Fruit fly (Drosophila melanogaster) whole organism, embryonic: ENCODE results near the gene Rab9.
A peak's percentile ranks its signal among the peaks of the same experiment; 100 is the strongest.

ENCODE experiments used
- CG10979 ChIP-seq: fragments of 200-800 bp; sonication (Bioruptor generic); optimal IDR thresholded peaks from 2 replicates; lab custom pipeline; 2018; ENCODE audit warnings: missing biosample characterization, mild to moderate bottlenecking, missing genetic modification characterization, moderate library complexity
- CG11093 ChIP-seq: fragments of 200-800 bp; sonication (Bioruptor generic); IDR thresholded peaks from 3 replicates; pipeline ENCODE4 v1.3.6; 2022; ENCODE audit warnings: missing biosample characterization, missing genetic modification characterization
- CG11504 ChIP-seq: fragments of 200-800 bp; sonication (Bioruptor generic); optimal IDR thresholded peaks from 3 replicates; lab custom pipeline; 2019; ENCODE audit warnings: missing biosample characterization, mild to moderate bottlenecking, missing genetic modification characterization, moderate library complexity
- CG12236 ChIP-seq: fragments of 200-800 bp; sonication (Bioruptor generic); optimal IDR thresholded peaks from 2 replicates; lab custom pipeline; 2016; ENCODE audit warnings: missing biosample characterization, missing genetic modification characterization
- CG12299 ChIP-seq: fragments of 200-800 bp; sonication (Bioruptor generic); optimal IDR thresholded peaks from 2 replicates; lab custom pipeline; 2018; ENCODE audit warnings: missing biosample characterization, mild to moderate bottlenecking, missing genetic modification characterization
- CG15011 ChIP-seq: fragments of 200-800 bp; sonication (Bioruptor generic); optimal IDR thresholded peaks from 3 replicates; lab custom pipeline; 2018; ENCODE audit warnings: missing biosample characterization, mild to moderate bottlenecking, missing genetic modification characterization
- CG17612 ChIP-seq: fragments of 200-800 bp; sonication (Bioruptor generic); IDR thresholded peaks from 2 replicates; pipeline ENCODE4 v1.3.6; 2022; ENCODE audit warnings: missing biosample characterization, missing genetic modification characterization
- CG17802 ChIP-seq: fragments of 200-800 bp; sonication (Bioruptor generic); optimal IDR thresholded peaks from 2 replicates; lab custom pipeline; 2018; ENCODE audit warnings: missing biosample characterization, mild to moderate bottlenecking, missing genetic modification characterization, moderate library complexity
- CG18011 ChIP-seq: fragments of 200-800 bp; sonication (Bioruptor generic); optimal IDR thresholded peaks from 2 replicates; lab custom pipeline; 2017; ENCODE audit warnings: missing biosample characterization, missing genetic modification characterization, mild to moderate bottlenecking, moderate library complexity, missing genotype
- CG2678 ChIP-seq: fragments of 200-800 bp; sonication (Bioruptor generic); optimal IDR thresholded peaks from 3 replicates; lab custom pipeline; 2019; ENCODE audit warnings: missing biosample characterization, mild to moderate bottlenecking, missing genetic modification characterization, moderate library complexity
- CG3065 ChIP-seq: fragments of 200-800 bp; sonication (Bioruptor generic); optimal IDR thresholded peaks from 2 replicates; lab custom pipeline; 2016; ENCODE audit warnings: missing biosample characterization, missing genetic modification characterization
- CG32767 ChIP-seq: fragments of 200-800 bp; sonication (Bioruptor generic); IDR thresholded peaks from 2 replicates; pipeline ENCODE4 v1.3.6; 2022; ENCODE audit warnings: missing biosample characterization, missing genetic modification characterization
- CG32772 ChIP-seq: fragments of 200-800 bp; sonication (Bioruptor generic); IDR thresholded peaks from 2 replicates; pipeline ENCODE4 v1.3.6; 2022; ENCODE audit warnings: missing biosample characterization, missing genetic modification characterization
- CG4820 ChIP-seq: fragments of 200-800 bp; sonication (Bioruptor generic); optimal IDR thresholded peaks from 3 replicates; lab custom pipeline; 2016; ENCODE audit warnings: missing biosample characterization, missing genetic modification characterization
- CG6791 ChIP-seq: fragments of 200-800 bp; sonication (Bioruptor generic); IDR thresholded peaks from 3 replicates; pipeline ENCODE4 v1.3.6; 2022; ENCODE audit warnings: missing biosample characterization, missing genetic modification characterization; ENCODE audit not compliant: partially characterized antibody
- CG7987 ChIP-seq: fragments of 200-800 bp; sonication (Bioruptor generic); optimal IDR thresholded peaks from 2 replicates; lab custom pipeline; 2018; ENCODE audit warnings: missing biosample characterization, mild to moderate bottlenecking, missing genetic modification characterization, moderate library complexity
- CG9876 ChIP-seq: fragments of 200-800 bp; sonication (Bioruptor generic); optimal IDR thresholded peaks from 2 replicates; lab custom pipeline; 2016; ENCODE audit warnings: missing biosample characterization, missing genetic modification characterization
- Dbx ChIP-seq: fragments of 200-800 bp; sonication (Bioruptor generic); IDR thresholded peaks from 3 replicates; pipeline ENCODE4 v1.3.6; 2022; ENCODE audit warnings: missing biosample characterization, missing genetic modification characterization
- Dp ChIP-seq: fragments of 200-800 bp; sonication (Bioruptor generic); optimal IDR thresholded peaks from 2 replicates; lab custom pipeline; 2018; ENCODE audit warnings: missing biosample characterization, mild to moderate bottlenecking, missing genetic modification characterization, moderate library complexity
- ERR ChIP-seq: fragments of 200-800 bp; sonication (Bioruptor generic); optimal IDR thresholded peaks from 2 replicates; lab custom pipeline; 2016; ENCODE audit warnings: missing biosample characterization, missing genetic modification characterization
- Fer1 ChIP-seq: fragments of 200-800 bp; sonication (Bioruptor generic); optimal IDR thresholded peaks from 2 replicates; lab custom pipeline; 2017; ENCODE audit warnings: missing biosample characterization, mild to moderate bottlenecking, missing genetic modification characterization
- Fer2 ChIP-seq: fragments of 200-800 bp; sonication (Bioruptor generic); optimal IDR thresholded peaks from 2 replicates; lab custom pipeline; 2018; ENCODE audit warnings: missing biosample characterization, mild to moderate bottlenecking, missing genetic modification characterization, moderate library complexity
- Gsc ChIP-seq: fragments of 200-800 bp; sonication (Bioruptor generic); IDR thresholded peaks from 2 replicates; pipeline ENCODE4 v1.3.6; 2022; ENCODE audit warnings: missing biosample characterization, missing genetic modification characterization
- HHEX ChIP-seq: fragments of 200-800 bp; sonication (Bioruptor generic); optimal IDR thresholded peaks from 3 replicates; lab custom pipeline; 2017; ENCODE audit warnings: missing biosample characterization, mild to moderate bottlenecking, missing genetic modification characterization, missing genetic modification reagents
- Med ChIP-seq: fragments of 200-800 bp; sonication (Bioruptor generic); peaks from one replicate; lab custom pipeline; 2016; ENCODE audit warnings: missing biosample characterization, missing genetic modification characterization, mild to moderate bottlenecking, inconsistent platforms, moderate library complexity
- Nf-YB ChIP-seq: fragments of 200-800 bp; sonication (Bioruptor generic); optimal IDR thresholded peaks from 3 replicates; lab custom pipeline; 2019; ENCODE audit warnings: missing biosample characterization, mild to moderate bottlenecking, missing genetic modification characterization, moderate library complexity
- Pdp1 ChIP-seq, 2 experiments: fragments of 200-800 bp; sonication (Bioruptor generic); optimal IDR thresholded peaks; 3 replicates each; lab custom pipeline; 2016; ENCODE audit warnings: missing biosample characterization in 2 of 2, missing genetic modification characterization in 2 of 2, mild to moderate bottlenecking in 1 of 2, moderate library complexity in 1 of 2
- Ptx1 ChIP-seq: fragments of 200-800 bp; sonication (Bioruptor generic); IDR thresholded peaks from 2 replicates; pipeline ENCODE4 v1.3.6; 2022; ENCODE audit warnings: missing biosample characterization, missing genetic modification characterization
- Sin3A ChIP-seq: fragments of >200 bp; optimal IDR thresholded peaks from 2 replicates; lab custom pipeline; 2018
- Sox102F ChIP-seq: fragments of 200-800 bp; sonication (Bioruptor generic); optimal IDR thresholded peaks from 2 replicates; lab custom pipeline; 2018; ENCODE audit warnings: missing biosample characterization, mild to moderate bottlenecking, missing genetic modification characterization, moderate library complexity
- Taf1 ChIP-seq: fragments of 200-800 bp; sonication (Bioruptor generic); IDR thresholded peaks from 2 replicates; pipeline ENCODE4 v1.3.6; 2022; ENCODE audit warnings: missing biosample characterization, missing genetic modification characterization
- caup ChIP-seq: fragments of 200-800 bp; sonication (Bioruptor generic); optimal IDR thresholded peaks from 3 replicates; lab custom pipeline; 2017; ENCODE audit warnings: missing biosample characterization, mild to moderate bottlenecking, missing genetic modification characterization, moderate library complexity; ENCODE audit not compliant: severe bottlenecking
- chinmo ChIP-seq: fragments of 200-800 bp; sonication (Bioruptor generic); IDR thresholded peaks from 4 replicates; pipeline ENCODE4 v1.3.6; 2022; ENCODE audit warnings: missing biosample characterization, missing genetic modification characterization; ENCODE audit not compliant: partially characterized antibody
- crc ChIP-seq: fragments of 200-800 bp; sonication (Bioruptor generic); optimal IDR thresholded peaks from 2 replicates; lab custom pipeline; 2016; ENCODE audit warnings: missing biosample characterization, missing genetic modification characterization
- da ChIP-seq: fragments of 200-800 bp; sonication (Bioruptor generic); optimal IDR thresholded peaks from 2 replicates; lab custom pipeline; 2016; ENCODE audit warnings: missing biosample characterization, missing genetic modification characterization
- eyg ChIP-seq: fragments of 200-800 bp; sonication (Bioruptor generic); optimal IDR thresholded peaks from 3 replicates; lab custom pipeline; 2016; ENCODE audit warnings: missing biosample characterization, missing genetic modification characterization
- hb ChIP-seq: fragments of 200-800 bp; sonication (Bioruptor generic); IDR thresholded peaks from 3 replicates; pipeline ENCODE4 v1.3.6; 2022; ENCODE audit warnings: missing biosample characterization, missing genetic modification characterization; ENCODE audit not compliant: partially characterized antibody
- insv ChIP-seq, 2 experiments: fragments of 200-800 bp; sonication (Bioruptor generic); optimal IDR thresholded peaks; 3 replicates each; lab custom pipeline; 2016 to 2018; ENCODE audit warnings: missing biosample characterization in 2 of 2, missing genetic modification characterization in 2 of 2
- mirr ChIP-seq: fragments of 200-800 bp; sonication (Bioruptor generic); optimal IDR thresholded peaks from 3 replicates; lab custom pipeline; 2018; ENCODE audit warnings: missing biosample characterization, mild to moderate bottlenecking, missing genetic modification characterization
- nmo ChIP-seq: fragments of 200-800 bp; sonication (Bioruptor generic); optimal IDR thresholded peaks from 2 replicates; lab custom pipeline; 2018; ENCODE audit warnings: missing biosample characterization, mild to moderate bottlenecking, missing genetic modification characterization, moderate library complexity
- onecut ChIP-seq: fragments of 200-800 bp; sonication (Bioruptor generic); IDR thresholded peaks from 2 replicates; pipeline ENCODE4 v1.3.6; 2022; ENCODE audit warnings: missing biosample characterization, missing genetic modification characterization
- pfk ChIP-seq: fragments of 200-800 bp; sonication (Bioruptor generic); optimal IDR thresholded peaks from 2 replicates; lab custom pipeline; 2018; ENCODE audit warnings: missing biosample characterization, mild to moderate bottlenecking, missing genetic modification characterization, moderate library complexity
- pum ChIP-seq: fragments of 200-800 bp; sonication (Bioruptor generic); optimal IDR thresholded peaks from 2 replicates; lab custom pipeline; 2016; ENCODE audit warnings: missing biosample characterization, missing genetic modification characterization
- row ChIP-seq: fragments of 200-800 bp; sonication (Bioruptor generic); IDR thresholded peaks from 3 replicates; pipeline ENCODE4 v1.3.6; 2022; ENCODE audit warnings: missing biosample characterization, missing genetic modification characterization
- scrt ChIP-seq: fragments of 200-800 bp; sonication (Bioruptor generic); optimal IDR thresholded peaks from 2 replicates; lab custom pipeline; 2018; ENCODE audit warnings: missing biosample characterization, mild to moderate bottlenecking, missing genetic modification characterization, moderate library complexity
- slou ChIP-seq: fragments of 200-800 bp; sonication (Bioruptor generic); optimal IDR thresholded peaks from 3 replicates; lab custom pipeline; 2016; ENCODE audit warnings: missing biosample characterization, missing genetic modification characterization
- sr ChIP-seq: fragments of 200-800 bp; sonication (Bioruptor generic); IDR thresholded peaks from 3 replicates; pipeline ENCODE4 v1.3.6; 2022; ENCODE audit warnings: missing biosample characterization, missing genetic modification characterization
- tll ChIP-seq, 2 experiments: fragments of 200-800 bp in 1 of 2; fragments of >200 bp in 1 of 2; sonication (Bioruptor generic) in 1 of 2; optimal IDR thresholded peaks; 2 replicates each; lab custom pipeline; 2017 to 2019; ENCODE audit warnings: missing biosample characterization in 2 of 2, missing genetic modification characterization in 2 of 2, mild to moderate bottlenecking in 1 of 2, moderate library complexity in 1 of 2
- toy ChIP-seq: fragments of 200-800 bp; sonication (Bioruptor generic); IDR thresholded peaks from 2 replicates; pipeline ENCODE4 v1.3.6; 2022; ENCODE audit warnings: missing biosample characterization, missing genetic modification characterization

Gene Rab9

DNA sequence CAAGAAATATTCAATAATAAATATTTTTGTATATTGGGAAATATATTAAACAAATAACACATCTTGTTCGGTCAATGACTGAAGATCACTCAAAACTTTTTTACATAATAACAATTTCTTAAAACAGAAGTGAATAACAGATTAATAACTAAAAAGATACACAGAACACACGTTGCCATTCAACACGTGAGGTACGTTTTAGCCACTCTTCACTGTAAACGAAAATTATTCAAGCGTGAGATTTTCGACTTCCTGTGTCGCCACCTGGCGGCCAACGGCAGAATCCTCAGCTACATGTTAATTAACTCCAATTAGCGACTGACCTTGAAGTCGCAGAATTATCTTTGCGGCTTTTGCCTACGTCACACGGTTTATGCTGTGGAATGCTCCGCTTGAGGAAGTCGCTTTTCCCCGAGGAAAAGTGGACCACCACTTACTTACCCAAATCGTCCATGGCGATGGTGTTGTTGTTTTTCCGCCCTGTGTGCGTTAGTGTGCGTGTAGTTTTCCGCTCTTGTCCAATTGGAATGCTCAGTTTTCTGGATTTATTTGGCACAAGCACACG is 6.5 kb upstream of the Rab9 start (continued):
- TF ChIP-seq sr (GFP tag; lab: Robert Waterston, UW) (no peak), Nf-YB (GFP tag; lab: Kevin White, UChicago) (no peak), HHEX (peak; percentile 76), caup (GFP tag; lab: Kevin White, UChicago) (peak; percentile 50), CG12299 (tag; lab: Kevin White, UChicago) (no peak), Gsc (GFP tag; lab: Robert Waterston, UW) (no peak), CG17612 (GFP tag; lab: Robert Waterston, UW) (0 out of 2 replicates have a peak, but pooled peaks have one; percentile 4), Dp (GFP tag; lab: Kevin White, UChicago) (no peak), Fer2 (tag; lab: Kevin White, UChicago) (peak; percentile 32), hb (GFP tag; lab: Robert Waterston, UW) (no peak), CG7987 (GFP tag; lab: Kevin White, UChicago) (no peak), CG4820 (GFP tag; lab: Kevin White, UChicago) (peak; percentile 40), CG12236 (no peak), chinmo (GFP tag; lab: Robert Waterston, UW) (no peak), slou (peak; percentile 44), onecut (GFP tag; lab: Robert Waterston, UW) (peak; percentile 71), CG32772 (GFP tag; lab: Robert Waterston, UW) (peak; percentile 50), Dbx (GFP tag; lab: Robert Waterston, UW) (peak; percentile 43; the same call in 2 of the 3 replicates), Sox102F (GFP tag; lab: Kevin White, UChicago) (peak; percentile 76), Sin3A (lab: Kevin White, UChicago) (no peak), CG15011 (peak; percentile 49), CG2678 (peak; percentile 84), CG6791 (GFP tag; lab: Robert Waterston, UW) (peak; percentile 19; the same call in 1 of the 3 replicates), pum (peak; percentile 58), CG18011 (GFP tag; lab: Kevin White, UChicago) (peak; percentile 32), Pdp1 (GFP tag; optimal IDR thresholded peaks at IDR 0.05; lab: Kevin White, UChicago) (peak; percentile 57 to 61), mirr (peak; percentile 70), insv (GFP tag; optimal IDR thresholded peaks at IDR 0.05; lab: Kevin White, UChicago) (peak; percentile 87 to 93), Taf1 (peak; percentile 55), CG17802 (tag; lab: Kevin White, UChicago) (peak; percentile 36), crc (GFP tag; lab: Kevin White, UChicago) (peak; percentile 19), eyg (GFP tag; lab: Kevin White, UChicago) (no peak), CG11093 (0 out of 3 replicates have a peak, but pooled peaks have one; percentile 27), Ptx1 (GFP tag; lab: Robert Waterston, UW) (peak; percentile 76), CG3065 (GFP tag; lab: Kevin White, UChicago) (no peak), toy (GFP tag; lab: Robert Waterston, UW) (peak; percentile 71), CG11504 (peak; percentile 82), Fer1 (GFP tag; lab: Kevin White, UChicago) (peak; percentile 55), scrt (GFP tag; lab: Kevin White, UChicago) (peak; percentile 53), pfk (GFP tag; lab: Kevin White, UChicago) (no peak), tll (GFP tag; optimal IDR thresholded peaks at IDR 0.05; lab: Kevin White, UChicago) (peak; percentile 19 to 91), ERR (GFP tag; lab: Kevin White, UChicago) (no peak), row (GFP tag; lab: Robert Waterston, UW) (peak; percentile 87), CG9876 (GFP tag; lab: Kevin White, UChicago) (peak; percentile 39), nmo (GFP tag; lab: Kevin White, UChicago) (peak; percentile 74), CG32767 (GFP tag; lab: Robert Waterston, UW) (no peak), da (no peak), Med (GFP tag; lab: Kevin White, UChicago) (peak; percentile 92), CG10979 (tag; lab: Kevin White, UChicago) (peak; percentile 75)
